Worm (Caenorhabditis elegans): ENCODE results near the gene slcf-1.

Gene slcf-1

DNA sequence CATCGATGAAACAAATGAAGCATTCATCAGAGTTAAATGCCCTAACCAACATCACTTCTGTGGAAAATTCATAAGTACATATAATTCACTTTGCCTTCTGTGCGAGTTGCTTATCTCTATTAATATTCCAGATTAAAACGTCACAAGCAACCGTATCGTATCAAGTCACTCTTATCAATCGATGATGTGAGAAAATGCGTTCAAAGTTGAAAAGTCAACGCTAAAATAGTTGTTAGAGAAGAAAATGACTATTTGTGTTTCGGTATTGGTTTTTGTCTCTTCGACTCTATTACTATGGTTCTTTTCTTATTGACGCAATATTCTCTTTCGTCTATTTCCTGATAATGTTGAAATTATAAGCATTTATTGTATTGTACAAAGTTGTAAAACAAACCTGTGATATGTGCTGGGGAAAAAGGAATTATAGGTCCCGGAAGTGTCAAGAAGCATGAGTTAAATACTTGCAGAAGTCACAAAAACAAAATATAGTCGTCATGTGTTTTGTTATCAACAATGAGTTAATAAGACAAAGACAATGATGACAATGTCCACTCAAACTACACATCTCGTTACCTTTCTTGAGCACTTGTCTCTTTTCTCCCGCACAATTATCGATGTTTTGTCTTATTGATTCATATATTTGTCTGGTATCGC, 3.2 kb downstream of the slcf-1 start:
- TF ChIP-seq tbx-8 (GFP tag; optimal IDR thresholded peaks at IDR 0.05) (no peak), nhr-12 (tag; optimal IDR thresholded peaks at IDR 0.05) (no peak), unc-39 (tag; optimal IDR thresholded peaks at IDR 0.05) (no peak), nhr-76 (tag; optimal IDR thresholded peaks at IDR 0.05) (no peak), drap-1 (GFP tag; optimal IDR thresholded peaks at IDR 0.05) (no peak), nhr-28 (tag; optimal IDR thresholded peaks at IDR 0.05) (no peak), blmp-1 (tag; optimal IDR thresholded peaks at IDR 0.05) (no peak), hlh-1 (tag; optimal IDR thresholded peaks at IDR 0.05) (no peak), flh-1 (GFP tag; optimal IDR thresholded peaks at IDR 0.05) (no peak), lin-32 (GFP tag; optimal IDR thresholded peaks at IDR 0.05) (no peak), cnd-1 (tag; optimal IDR thresholded peaks at IDR 0.05) (no peak), M03D4.4 (tag; optimal IDR thresholded peaks at IDR 0.05) (no peak), zip-8 (tag; optimal IDR thresholded peaks at IDR 0.05) (no peak), ham-2 (GFP tag; optimal IDR thresholded peaks at IDR 0.05) (no peak), mab-5 (tag; optimal IDR thresholded peaks at IDR 0.05) (no peak), unc-120 (tag; optimal IDR thresholded peaks at IDR 0.05; ENCODE audit: poor library complexity, severe bottlenecking) (no peak), mep-1 (tag; optimal IDR thresholded peaks at IDR 0.05) (no peak)

- TF ChIP-seq zip-8 (tag; optimal IDR thresholded peaks at IDR 0.05) (no peak), lin-32 (GFP tag; optimal IDR thresholded peaks at IDR 0.05) (no peak), blmp-1 (tag; optimal IDR thresholded peaks at IDR 0.05) (no peak), ztf-11 (tag; optimal IDR thresholded peaks at IDR 0.05) (no peak), flh-1 (GFP tag; optimal IDR thresholded peaks at IDR 0.05) (no peak), sptf-1 (tag; optimal IDR thresholded peaks at IDR 0.05) (no peak), nhr-12 (tag; optimal IDR thresholded peaks at IDR 0.05) (no peak), ham-2 (GFP tag; optimal IDR thresholded peaks at IDR 0.05) (no peak), ceh-39 (tag; optimal IDR thresholded peaks at IDR 0.05) (no peak), elt-1 (tag; optimal IDR thresholded peaks at IDR 0.05; ENCODE audit: borderline replicate concordance, insufficient read depth) (no peak), mab-5 (tag; optimal IDR thresholded peaks at IDR 0.05) (no peak), cnd-1 (tag; optimal IDR thresholded peaks at IDR 0.05) (no peak), elt-3 (tag; optimal IDR thresholded peaks at IDR 0.05) (no peak), lsy-2 (tag; optimal IDR thresholded peaks at IDR 0.05) (no peak), unc-39 (tag; optimal IDR thresholded peaks at IDR 0.05) (no peak), snpc-4 (tag; optimal IDR thresholded peaks at IDR 0.05) (no peak), lin-13 (tag; optimal IDR thresholded peaks at IDR 0.05) (no peak)
Measured at ce11 chrX:10533447-10533846, 4.4 kb downstream of the slcf-1 start, which contains the start of gene glo-3. glo-3 (plus strand) TSS chrX:10533699.

DNA sequence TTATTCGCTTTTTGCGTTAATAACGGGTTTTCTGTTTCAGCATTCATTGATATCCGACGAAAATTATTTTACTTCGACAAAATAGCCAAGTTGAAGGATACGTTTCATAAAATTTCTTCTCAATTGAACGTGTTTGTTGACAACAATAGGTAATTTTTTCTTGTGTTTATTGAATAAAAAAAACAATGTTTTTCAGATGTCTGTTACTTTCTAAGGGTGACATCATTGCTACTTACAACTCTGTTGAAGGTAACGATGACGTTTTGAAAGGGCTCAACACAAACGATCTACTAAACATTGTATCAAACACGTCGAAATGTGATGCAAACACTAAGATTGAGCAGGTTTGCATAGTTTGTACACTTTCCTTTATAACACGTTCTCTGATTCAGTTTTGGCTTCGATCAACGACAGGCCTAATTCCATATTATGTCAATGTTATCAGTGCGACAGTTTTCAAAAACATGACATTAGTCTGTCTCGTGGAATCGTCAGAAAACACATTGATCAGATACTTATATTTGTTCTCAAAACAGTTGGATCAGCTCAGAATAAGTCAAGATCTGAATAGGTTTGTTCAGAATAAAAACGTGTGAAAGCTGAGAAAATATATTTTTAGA, 5.6 kb downstream of the slcf-1 start:
- no peak for TF ChIP-seq flh-1 (GFP tag; optimal IDR thresholded peaks at IDR 0.05)
- no peak for TF ChIP-seq blmp-1 (tag; optimal IDR thresholded peaks at IDR 0.05)
- TF ChIP-seq unc-120 (tag; optimal IDR thresholded peaks at IDR 0.05; ENCODE audit: poor library complexity, severe bottlenecking): no peak
- TF ChIP-seq ham-2 (GFP tag; optimal IDR thresholded peaks at IDR 0.05): no peak
- TF ChIP-seq nhr-237 (tag; optimal IDR thresholded peaks at IDR 0.05): no peak
- no peak for TF ChIP-seq elt-3 (tag; optimal IDR thresholded peaks at IDR 0.05)
- no peak for TF ChIP-seq M03D4.4 (tag; optimal IDR thresholded peaks at IDR 0.05)
- TF ChIP-seq sem-2 (GFP tag; optimal IDR thresholded peaks at IDR 0.05): no peak
- TF ChIP-seq nhr-28 (tag; optimal IDR thresholded peaks at IDR 0.05): no peak
- no peak for TF ChIP-seq ces-1 (GFP tag; optimal IDR thresholded peaks at IDR 0.05)
- no peak for TF ChIP-seq snpc-4 (tag; optimal IDR thresholded peaks at IDR 0.05)
- no peak for TF ChIP-seq lin-13 (tag; optimal IDR thresholded peaks at IDR 0.05)
- no peak for TF ChIP-seq mab-5 (tag; optimal IDR thresholded peaks at IDR 0.05)
- TF ChIP-seq mep-1 (tag; optimal IDR thresholded peaks at IDR 0.05): no peak
- TF ChIP-seq pha-4 (tag; optimal IDR thresholded peaks at IDR 0.05): no peak
- TF ChIP-seq nhr-76 (tag; optimal IDR thresholded peaks at IDR 0.05): no peak
- no peak for TF ChIP-seq nhr-12 (tag; optimal IDR thresholded peaks at IDR 0.05)

ce11 chrX:10541789-10542188, 12.7 kb downstream of the slcf-1 start:
- TF ChIP-seq drap-1 (GFP tag; optimal IDR thresholded peaks at IDR 0.05) (no peak), zip-8 (tag; optimal IDR thresholded peaks at IDR 0.05) (no peak), sem-2 (GFP tag; optimal IDR thresholded peaks at IDR 0.05) (no peak), unc-120 (tag; optimal IDR thresholded peaks at IDR 0.05; ENCODE audit: poor library complexity, severe bottlenecking) (no peak), unc-62 (GFP tag; optimal IDR thresholded peaks at IDR 0.05) (no peak), cnd-1 (tag; optimal IDR thresholded peaks at IDR 0.05) (no peak), snpc-4 (tag; optimal IDR thresholded peaks at IDR 0.05) (no peak), mep-1 (tag; optimal IDR thresholded peaks at IDR 0.05) (no peak), lsy-2 (tag; optimal IDR thresholded peaks at IDR 0.05) (no peak), elt-1 (tag; optimal IDR thresholded peaks at IDR 0.05; ENCODE audit: borderline replicate concordance, insufficient read depth) (no peak)
